Fruit fly (Drosophila melanogaster) whole organism, embryonic: ENCODE data around the gene CG12279.

Experiments used
- Antp ChIP-seq: fragments of 200-800 bp; sonication (Bioruptor generic); optimal IDR thresholded peaks from 3 replicates; lab custom pipeline; 2016; ENCODE audit warnings: missing biosample characterization, missing genetic modification characterization
- CG10147 ChIP-seq: fragments of 200-800 bp; sonication (Bioruptor generic); optimal IDR thresholded peaks from 2 replicates; lab custom pipeline; 2019; ENCODE audit warnings: missing biosample characterization, mild to moderate bottlenecking, missing genetic modification characterization, moderate library complexity
- CG10543 ChIP-seq: fragments of 200-800 bp; sonication (Bioruptor generic); optimal IDR thresholded peaks from 3 replicates; lab custom pipeline; 2017; ENCODE audit warnings: missing biosample characterization, mild to moderate bottlenecking, missing genetic modification characterization, moderate library complexity
- CG11695 ChIP-seq: fragments of 200-800 bp; sonication (Bioruptor generic); IDR thresholded peaks from 3 replicates; pipeline ENCODE4 v1.3.6; 2022; ENCODE audit warnings: missing biosample characterization, missing genetic modification characterization
- CG3065 ChIP-seq: fragments of 200-800 bp; sonication (Bioruptor generic); optimal IDR thresholded peaks from 2 replicates; lab custom pipeline; 2016; ENCODE audit warnings: missing biosample characterization, missing genetic modification characterization
- CG34376 ChIP-seq: fragments of 200-800 bp; sonication (Bioruptor generic); optimal IDR thresholded peaks from 2 replicates; lab custom pipeline; 2018; ENCODE audit warnings: missing biosample characterization, mild to moderate bottlenecking, missing genetic modification characterization
- CG4328 ChIP-seq: fragments of 200-800 bp; sonication (Bioruptor generic); optimal IDR thresholded peaks from 3 replicates; lab custom pipeline; 2017; ENCODE audit warnings: missing biosample characterization, missing genetic modification reagents, missing genetic modification characterization
- CG6689 ChIP-seq: fragments of 200-800 bp; sonication (Bioruptor generic); IDR thresholded peaks from 2 replicates; pipeline ENCODE4 v1.3.6; 2022; ENCODE audit warnings: missing biosample characterization, missing genetic modification characterization
- CG6854 ChIP-seq: fragments of 200-800 bp; sonication (Bioruptor generic); optimal IDR thresholded peaks from 3 replicates; lab custom pipeline; 2017; ENCODE audit warnings: missing biosample characterization, mild to moderate bottlenecking, missing genetic modification characterization
- CG7786 ChIP-seq: fragments of 200-800 bp; sonication (Bioruptor generic); optimal IDR thresholded peaks from 2 replicates; lab custom pipeline; 2016; ENCODE audit warnings: missing biosample characterization, missing genetic modification characterization
- D19B ChIP-seq: fragments of 200-800 bp; sonication (Bioruptor generic); optimal IDR thresholded peaks from 2 replicates; lab custom pipeline; 2017; ENCODE audit warnings: missing biosample characterization, mild to moderate bottlenecking, missing genetic modification characterization
- Dfd ChIP-seq, 2 experiments: fragments of >200 bp; optimal IDR thresholded peaks; 2 replicates each; lab custom pipeline; 2017; ENCODE audit warnings: missing biosample characterization in 2 of 2, missing genetic modification characterization in 2 of 2
- E2f2 ChIP-seq: fragments of 200-800 bp; sonication (Bioruptor generic); IDR thresholded peaks from 2 replicates; pipeline ENCODE4 v1.3.6; 2022; ENCODE audit warnings: missing biosample characterization, missing genetic modification characterization
- Eip74EF ChIP-seq, 2 experiments: fragments of 200-800 bp in 1 of 2; fragments of >200 bp in 1 of 2; sonication (Bioruptor generic) in 1 of 2; optimal IDR thresholded peaks; 2 replicates each; lab custom pipeline; 2017 to 2019; ENCODE audit warnings: missing biosample characterization in 2 of 2, missing genetic modification characterization in 2 of 2, mild to moderate bottlenecking in 1 of 2, moderate library complexity in 1 of 2
- Hr78 ChIP-seq, 2 experiments: fragments of 200-800 bp in 1 of 2; fragments of >200 bp in 1 of 2; sonication (Bioruptor generic) in 1 of 2; optimal IDR thresholded peaks; 2 replicates each; lab custom pipeline; 2017 to 2019; ENCODE audit warnings: missing biosample characterization in 2 of 2, missing genetic modification characterization in 2 of 2, mild to moderate bottlenecking in 1 of 2, moderate library complexity in 1 of 2
- MBD-R2 ChIP-seq: fragments of 200-800 bp; sonication (Bioruptor generic); IDR thresholded peaks from 2 replicates; pipeline ENCODE4 v1.3.6; 2022; ENCODE audit warnings: missing biosample characterization, missing genetic modification characterization
- Myb ChIP-seq: fragments of 200-800 bp; sonication (Bioruptor generic); optimal IDR thresholded peaks from 2 replicates; lab custom pipeline; 2016; ENCODE audit warnings: missing biosample characterization, missing genetic modification characterization
- Poxn ChIP-seq: fragments of 200-800 bp; sonication (Bioruptor generic); IDR thresholded peaks from 2 replicates; pipeline ENCODE4 v1.3.6; 2022; ENCODE audit warnings: missing biosample characterization, missing genetic modification characterization
- Tbp ChIP-seq: fragments of >200 bp; optimal IDR thresholded peaks from 2 replicates; lab custom pipeline; 2018; ENCODE audit warnings: missing biosample characterization, missing genetic modification characterization
- aop ChIP-seq: fragments of 200-800 bp; sonication (Bioruptor generic); IDR thresholded peaks from 2 replicates; pipeline ENCODE4 v1.3.6; 2022; ENCODE audit warnings: missing biosample characterization, missing genetic modification characterization
- bsh ChIP-seq, 2 experiments: fragments of 200-800 bp; sonication (Bioruptor generic); optimal IDR thresholded peaks; 2 replicates each; lab custom pipeline; 2017 to 2018; ENCODE audit warnings: mild to moderate bottlenecking in 2 of 2, missing biosample characterization in 2 of 2, missing genetic modification characterization in 2 of 2, moderate library complexity in 1 of 2
- chinmo ChIP-seq: fragments of 200-800 bp; sonication (Bioruptor generic); IDR thresholded peaks from 4 replicates; pipeline ENCODE4 v1.3.6; 2022; ENCODE audit warnings: missing biosample characterization, missing genetic modification characterization; ENCODE audit not compliant: partially characterized antibody
- corto ChIP-seq: fragments of 200-800 bp; sonication (Bioruptor generic); optimal IDR thresholded peaks from 2 replicates; lab custom pipeline; 2016; ENCODE audit warnings: missing biosample characterization, mild to moderate bottlenecking, missing genetic modification characterization, moderate library complexity
- dan ChIP-seq: fragments of 200-800 bp; sonication (Bioruptor generic); IDR thresholded peaks from 2 replicates; pipeline ENCODE4 v1.3.6; 2022; ENCODE audit warnings: missing biosample characterization, missing genetic modification characterization
- dmrt11E ChIP-seq: fragments of 200-800 bp; sonication (Bioruptor generic); optimal IDR thresholded peaks from 3 replicates; lab custom pipeline; 2018; ENCODE audit warnings: missing biosample characterization, mild to moderate bottlenecking, missing genetic modification characterization, moderate library complexity
- gfzf ChIP-seq: fragments of 200-800 bp; sonication (Bioruptor generic); optimal IDR thresholded peaks from 2 replicates; lab custom pipeline; 2016; ENCODE audit warnings: missing biosample characterization, mild to moderate bottlenecking, missing genetic modification characterization, moderate library complexity
- lab ChIP-seq: fragments of 200-800 bp; sonication (Bioruptor generic); optimal IDR thresholded peaks from 3 replicates; lab custom pipeline; 2017; ENCODE audit warnings: missing biosample characterization, missing genetic modification characterization, mild to moderate bottlenecking, moderate library complexity, missing genetic modification reagents
- prd ChIP-seq, 3 experiments: fragments of >200 bp in 2 of 3; fragments of 200-800 bp in 1 of 3; sonication (Bioruptor generic) in 1 of 3; optimal IDR thresholded peaks in 2 of 3; IDR thresholded peaks in 1 of 3; 2 replicates in 2 of 3; 3 replicates in 1 of 3; pipeline versions ENCODE4 v1.3.6 to Lab custom; 2017 to 2022; ENCODE audit warnings: missing biosample characterization in 1 of 3, missing genetic modification characterization in 1 of 3
- psq ChIP-seq: fragments of 200-800 bp; sonication (Bioruptor generic); optimal IDR thresholded peaks from 2 replicates; lab custom pipeline; 2017; ENCODE audit warnings: missing biosample characterization, missing genetic modification characterization
- rib ChIP-seq: fragments of 200-800 bp; sonication (Bioruptor generic); IDR thresholded peaks from 2 replicates; pipeline ENCODE4 v1.3.6; 2022; ENCODE audit warnings: missing biosample characterization, missing genetic modification characterization
- sens ChIP-seq: fragments of 200-800 bp; sonication (Bioruptor generic); peaks from one replicate; lab custom pipeline; 2016; ENCODE audit warnings: missing biosample characterization, missing genetic modification characterization
- sqz ChIP-seq: fragments of 200-800 bp; sonication (Bioruptor generic); optimal IDR thresholded peaks from 3 replicates; lab custom pipeline; 2018; ENCODE audit warnings: missing biosample characterization, mild to moderate bottlenecking, missing genetic modification characterization
- sug ChIP-seq: fragments of 200-800 bp; optimal IDR thresholded peaks from 2 replicates; lab custom pipeline; 2019; ENCODE audit warnings: missing biosample characterization, mild to moderate bottlenecking, missing genetic modification characterization, moderate library complexity
- tup ChIP-seq: fragments of 200-800 bp; sonication (Bioruptor generic); optimal IDR thresholded peaks from 2 replicates; lab custom pipeline; 2016; ENCODE audit warnings: missing biosample characterization, mild to moderate bottlenecking, missing genetic modification characterization, moderate library complexity

Gene CG12279

DNA sequence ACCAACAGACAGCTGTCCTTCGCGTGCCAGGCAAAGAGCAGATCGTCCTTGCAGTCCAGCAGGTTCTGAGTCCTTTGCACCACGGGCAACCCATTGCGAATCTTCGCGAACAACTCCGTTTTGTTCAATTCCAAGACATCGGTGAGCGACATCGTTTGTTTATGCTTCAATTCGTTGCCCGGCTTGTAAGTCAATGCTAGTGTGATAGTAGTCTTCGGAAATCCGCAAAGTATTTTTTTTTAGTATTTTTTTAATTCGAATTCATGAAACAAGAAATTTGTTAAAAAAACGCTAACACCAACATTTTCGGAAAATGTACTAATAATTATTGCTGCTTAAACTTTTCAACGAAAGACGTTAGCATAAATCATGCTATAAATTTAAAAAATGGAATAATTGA lies 26.0 kb upstream of the CG12279 start, which contains the start of gene mbo (continued):
- TF ChIP-seq E2f2 (GFP tag; lab: Robert Waterston, UW) (peak; percentile 35; the same call in 1 of the 2 replicates), Myb (GFP tag; lab: Kevin White, UChicago) (peak; percentile 13), gfzf (GFP tag; lab: Kevin White, UChicago) (peak; percentile 76)
- TF ChIP-seq, all 482 proteins: peak for 12

DNA sequence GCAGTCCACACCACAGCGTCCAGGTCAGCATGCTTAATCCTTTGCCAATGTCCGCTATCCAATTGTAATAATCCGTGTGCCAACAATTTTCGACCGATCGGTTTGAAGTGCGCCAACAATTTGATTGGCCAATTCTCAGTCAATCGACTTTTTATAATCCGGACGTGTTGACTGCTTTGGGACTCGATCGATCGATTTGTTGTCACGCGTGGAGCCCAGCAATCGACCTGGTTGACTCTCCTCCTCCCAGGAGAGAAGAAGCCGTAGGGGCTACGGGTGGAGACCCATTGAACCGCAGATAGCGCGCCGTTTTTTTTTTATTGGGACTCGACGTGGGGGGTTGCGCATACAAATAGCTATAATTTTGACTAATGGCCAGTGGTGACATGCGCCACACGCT lies 23.6 kb upstream of the CG12279 start, which contains the start of gene Cyp313a4:
Gene Cyp313a4 (minus strand): TSS at position 101 of the 400 bp plus-strand sequence.
- TF ChIP-seq MBD-R2 (GFP tag; lab: Robert Waterston, UW): no peak
- no peak for TF ChIP-seq Tbp (GFP tag; lab: Kevin White, UChicago)
- TF ChIP-seq sqz (GFP tag; lab: Kevin White, UChicago): no peak
- no peak for TF ChIP-seq CG6854 (GFP tag; lab: Kevin White, UChicago)
- TF ChIP-seq lab (GFP tag; lab: Kevin White, UChicago): no peak
- TF ChIP-seq CG10147 (GFP tag; lab: Kevin White, UChicago): no peak
- TF ChIP-seq CG7786: no peak
- TF ChIP-seq dan: no peak
- no peak for TF ChIP-seq D19B (GFP tag; lab: Kevin White, UChicago)
- TF ChIP-seq CG3065: no peak
- TF ChIP-seq aop: no peak
- no peak for TF ChIP-seq prd (optimal IDR thresholded peaks at IDR 0.05; lab: Kevin White, UChicago)
- TF ChIP-seq prd (GFP tag; IDR thresholded peaks at IDR 0.05; lab: Robert Waterston, UW): no peak
- no peak for TF ChIP-seq Poxn (GFP tag; lab: Robert Waterston, UW)
- no peak for TF ChIP-seq bsh (GFP tag; optimal IDR thresholded peaks at IDR 0.05; lab: Kevin White, UChicago)
- no peak for TF ChIP-seq psq (GFP tag; lab: Kevin White, UChicago)

DNA sequence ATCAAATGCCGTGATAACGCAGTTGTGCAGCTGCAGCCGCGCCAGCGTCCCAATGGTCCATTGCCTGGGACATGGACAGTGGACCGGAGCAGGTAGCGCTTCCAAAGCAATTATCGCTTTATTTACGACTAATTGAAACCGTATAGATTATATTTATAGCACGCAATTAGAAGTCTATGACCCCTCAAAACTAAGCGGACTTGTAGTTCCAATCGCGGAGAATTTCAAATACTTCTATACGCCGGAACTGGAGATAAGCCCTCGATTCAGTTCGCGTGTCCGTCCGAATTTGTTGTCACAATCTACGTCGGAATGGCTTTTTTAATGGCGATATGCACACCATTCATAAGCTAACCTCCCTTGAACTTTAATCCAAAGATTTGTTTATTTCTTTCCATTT lies 19.6 kb upstream of the CG12279 start:
- TF ChIP-seq chinmo (GFP tag; lab: Robert Waterston, UW) (no peak), tup (no peak), CG4328 (GFP tag; lab: Kevin White, UChicago) (no peak), CG34376 (GFP tag; lab: Kevin White, UChicago) (peak; percentile 72), CG11695 (GFP tag; lab: Robert Waterston, UW) (0 out of 3 replicates have a peak, but pooled peaks have one; percentile 14), Hr78 (GFP tag; optimal IDR thresholded peaks at IDR 0.05; lab: Kevin White, UChicago) (peak in 1 of 2 experiments; percentile 37), corto (GFP tag; lab: Kevin White, UChicago) (no peak), sug (tag; lab: Kevin White, UChicago) (peak; percentile 54), CG6689 (GFP tag; lab: Robert Waterston, UW) (no peak), CG10543 (GFP tag; lab: Kevin White, UChicago) (peak; percentile 36), rib (GFP tag; lab: Robert Waterston, UW) (no peak), dmrt11E (tag; lab: Kevin White, UChicago) (no peak), Eip74EF (GFP tag; optimal IDR thresholded peaks at IDR 0.05; lab: Kevin White, UChicago) (peak in 1 of 2 experiments; percentile 7), Antp (no peak), sens (GFP tag; lab: Kevin White, UChicago) (peak; percentile 26)

dm6 chr3R:12688116-12688515 lies 16.8 kb upstream of the CG12279 start:
- no peak for TF ChIP-seq Dfd (GFP tag; optimal IDR thresholded peaks at IDR 0.05; lab: Kevin White, UChicago)
- peak; percentile 64 for TF ChIP-seq sens (GFP tag; lab: Kevin White, UChicago)
- peak in 1 of 2 experiments; percentile 41 for TF ChIP-seq Eip74EF (GFP tag; optimal IDR thresholded peaks at IDR 0.05; lab: Kevin White, UChicago)
